Worm (Caenorhabditis elegans) whole organism, L2 larva: ENCODE results near the gene npr-19.

ENCODE experiments used
- C34F6.9 ChIP-seq: fragments of 150-350 bp; optimal IDR thresholded peaks from 2 replicates; lab custom pipeline; 2014; ENCODE audit warnings: missing biosample characterization, missing genetic modification characterization
- F13H6.1 ChIP-seq: sonication (generic microtip); optimal IDR thresholded peaks from 2 replicates; lab custom pipeline; 2016; ENCODE audit warnings: missing genetic modification characterization, missing compliant biosample characterization
- Y55F3AM.14 ChIP-seq: fragments of 200-800 bp; sonication (Bioruptor generic); optimal IDR thresholded peaks from 2 replicates; lab custom pipeline; 2018; ENCODE audit warnings: mild to moderate bottlenecking, missing genetic modification characterization, missing compliant biosample characterization
- ZK546.5 ChIP-seq: sonication (generic microtip); optimal IDR thresholded peaks from 2 replicates; lab custom pipeline; 2017; ENCODE audit warnings: missing biosample characterization, missing genetic modification characterization
- alr-1 ChIP-seq: fragments of 150-350 bp; optimal IDR thresholded peaks from 2 replicates; lab custom pipeline; 2014; ENCODE audit warnings: missing biosample characterization, missing genetic modification characterization
- aly-2 ChIP-seq: fragments of 150-350 bp; optimal IDR thresholded peaks from 2 replicates; lab custom pipeline; 2014; ENCODE audit warnings: missing biosample characterization, missing genetic modification characterization
- ama-1 ChIP-seq: fragments of 150-350 bp; optimal IDR thresholded peaks from 2 replicates; lab custom pipeline; 2018; ENCODE audit warnings: inconsistent platforms
- ceh-16 ChIP-seq: fragments of 150-350 bp; optimal IDR thresholded peaks from 2 replicates; lab custom pipeline; 2014; ENCODE audit warnings: missing biosample characterization, missing genetic modification characterization
- ceh-82 ChIP-seq: fragments of 150-350 bp; optimal IDR thresholded peaks from 2 replicates; lab custom pipeline; 2014; ENCODE audit warnings: missing biosample characterization, missing genetic modification characterization
- dmd-4 ChIP-seq: sonication (generic microtip); optimal IDR thresholded peaks from 2 replicates; lab custom pipeline; 2017; ENCODE audit warnings: missing biosample characterization, missing genetic modification characterization
- egl-27 ChIP-seq: sonication (generic microtip); optimal IDR thresholded peaks from 3 replicates; lab custom pipeline; 2017; ENCODE audit warnings: missing biosample characterization, missing genetic modification reagents, missing genetic modification characterization
- fos-1 ChIP-seq: fragments of 150-350 bp; optimal IDR thresholded peaks from 2 replicates; lab custom pipeline; 2014; ENCODE audit warnings: missing biosample characterization, missing genetic modification characterization
- gmeb-1 ChIP-seq: fragments of 150-350 bp; optimal IDR thresholded peaks from 2 replicates; lab custom pipeline; 2014; ENCODE audit warnings: missing biosample characterization, missing genetic modification characterization
- lin-11 ChIP-seq: fragments of 150-350 bp; sonication (generic microtip); optimal IDR thresholded peaks from 2 replicates; lab custom pipeline; 2014; ENCODE audit warnings: missing biosample characterization, missing genetic modification characterization, inconsistent platforms, mixed read lengths
- lin-13 ChIP-seq: fragments of 150-350 bp; optimal IDR thresholded peaks from 2 replicates; lab custom pipeline; 2014; ENCODE audit warnings: missing biosample characterization, missing genetic modification reagents, missing genetic modification characterization
- lin-39 ChIP-seq: fragments of 150-350 bp; optimal IDR thresholded peaks from 2 replicates; lab custom pipeline; 2014; ENCODE audit warnings: missing biosample characterization, missing genetic modification reagents, missing genetic modification characterization
- lsy-2 ChIP-seq, 2 experiments: fragments of 150-350 bp in 1 of 2; sonication (generic microtip) in 1 of 2; optimal IDR thresholded peaks; 2 replicates each; lab custom pipeline; 2014 to 2017; ENCODE audit warnings: missing biosample characterization in 2 of 2, missing genetic modification characterization in 2 of 2
- mab-5 ChIP-seq: fragments of 150-350 bp; optimal IDR thresholded peaks from 2 replicates; lab custom pipeline; 2014; ENCODE audit warnings: missing biosample characterization, missing genetic modification characterization
- mbf-1 ChIP-seq: sonication (generic microtip); optimal IDR thresholded peaks from 2 replicates; lab custom pipeline; 2017; ENCODE audit warnings: missing biosample characterization, missing genetic modification characterization
- nhr-10 ChIP-seq: sonication (generic microtip); optimal IDR thresholded peaks from 2 replicates; lab custom pipeline; 2017; ENCODE audit warnings: missing biosample characterization, missing genetic modification characterization
- nhr-11 ChIP-seq: fragments of 150-350 bp; optimal IDR thresholded peaks from 2 replicates; lab custom pipeline; 2014; ENCODE audit warnings: missing biosample characterization, missing genetic modification characterization
- nhr-12 ChIP-seq: fragments of 150-350 bp; optimal IDR thresholded peaks from 2 replicates; lab custom pipeline; 2014; ENCODE audit warnings: missing biosample characterization, missing genetic modification characterization
- nhr-129 ChIP-seq: fragments of 150-350 bp; optimal IDR thresholded peaks from 2 replicates; lab custom pipeline; 2014; ENCODE audit warnings: missing biosample characterization, missing genetic modification characterization
- nhr-21 ChIP-seq: fragments of 150-350 bp; optimal IDR thresholded peaks from 2 replicates; lab custom pipeline; 2014; ENCODE audit warnings: missing biosample characterization, missing genetic modification characterization
- nhr-23 ChIP-seq: fragments of 150-350 bp; optimal IDR thresholded peaks from 2 replicates; lab custom pipeline; 2014; ENCODE audit warnings: missing biosample characterization, missing genetic modification reagents, missing genetic modification characterization
- nhr-237 ChIP-seq: fragments of 150-350 bp; optimal IDR thresholded peaks from 2 replicates; lab custom pipeline; 2014; ENCODE audit warnings: missing biosample characterization, missing genetic modification characterization
- nhr-25 ChIP-seq: fragments of 150-350 bp; sonication (generic microtip); optimal IDR thresholded peaks from 3 replicates; lab custom pipeline; 2014; ENCODE audit warnings: missing biosample characterization, missing genetic modification characterization
- nhr-6 ChIP-seq: fragments of 150-350 bp; optimal IDR thresholded peaks from 2 replicates; lab custom pipeline; 2014; ENCODE audit warnings: missing biosample characterization, missing genetic modification characterization
- nhr-77 ChIP-seq: fragments of 150-350 bp; optimal IDR thresholded peaks from 2 replicates; lab custom pipeline; 2014; ENCODE audit warnings: missing biosample characterization, missing genetic modification characterization
- peb-1 ChIP-seq: fragments of 150-350 bp; optimal IDR thresholded peaks from 2 replicates; lab custom pipeline; 2014; ENCODE audit warnings: missing biosample characterization, missing genetic modification characterization
- sem-4 ChIP-seq: fragments of 150-350 bp; optimal IDR thresholded peaks from 2 replicates; lab custom pipeline; 2014; ENCODE audit warnings: missing biosample characterization, missing genetic modification reagents, missing genetic modification characterization
- skn-1 ChIP-seq: sonication (generic microtip); optimal IDR thresholded peaks from 2 replicates; lab custom pipeline; 2017; ENCODE audit warnings: missing biosample characterization, missing genetic modification characterization
- sma-3 ChIP-seq: sonication (generic microtip); optimal IDR thresholded peaks from 2 replicates; lab custom pipeline; 2016; ENCODE audit warnings: missing genetic modification reagents, missing genetic modification characterization, missing compliant biosample characterization
- sma-9 ChIP-seq, 2 experiments: fragments of 150-350 bp in 1 of 2; sonication (generic microtip) in 1 of 2; optimal IDR thresholded peaks; 2 replicates each; lab custom pipeline; 2014 to 2016; ENCODE audit warnings: missing genetic modification characterization in 2 of 2, mild to moderate bottlenecking in 1 of 2, missing biosample characterization in 1 of 2, missing compliant biosample characterization in 1 of 2, missing genetic modification reagents in 1 of 2, moderate library complexity in 1 of 2
- snpc-4 ChIP-seq: fragments of 150-350 bp; optimal IDR thresholded peaks from 2 replicates; lab custom pipeline; 2014; ENCODE audit warnings: missing biosample characterization, missing genetic modification characterization
- unc-39 ChIP-seq: fragments of 150-350 bp; optimal IDR thresholded peaks from 2 replicates; lab custom pipeline; 2014; ENCODE audit warnings: missing biosample characterization, missing genetic modification characterization
- unc-55 ChIP-seq: fragments of 150-350 bp; sonication (generic microtip); optimal IDR thresholded peaks from 3 replicates; lab custom pipeline; 2014; ENCODE audit warnings: missing biosample characterization, missing genetic modification reagents, missing genetic modification characterization
- unc-62 ChIP-seq: fragments of 150-350 bp; optimal IDR thresholded peaks from 2 replicates; lab custom pipeline; 2014; ENCODE audit warnings: missing biosample characterization, missing genetic modification reagents, missing genetic modification characterization
- zag-1 ChIP-seq: fragments of 150-350 bp; optimal IDR thresholded peaks from 2 replicates; lab custom pipeline; 2014; ENCODE audit warnings: missing biosample characterization, missing genetic modification characterization
- ztf-1 ChIP-seq: fragments of 200-800 bp; sonication (Bioruptor generic); conservative IDR thresholded peaks from 2 replicates; pipeline ENCODE4 v1.3.6; 2022; ENCODE audit warnings: missing genetic modification characterization, missing compliant biosample characterization
- ztf-11 ChIP-seq: sonication (generic microtip); optimal IDR thresholded peaks from 2 replicates; lab custom pipeline; 2017; ENCODE audit warnings: missing biosample characterization, missing genetic modification characterization
- ztf-4 ChIP-seq: fragments of 150-350 bp; optimal IDR thresholded peaks from 2 replicates; lab custom pipeline; 2014; ENCODE audit warnings: missing biosample characterization, missing genetic modification characterization

Gene npr-19

DNA sequence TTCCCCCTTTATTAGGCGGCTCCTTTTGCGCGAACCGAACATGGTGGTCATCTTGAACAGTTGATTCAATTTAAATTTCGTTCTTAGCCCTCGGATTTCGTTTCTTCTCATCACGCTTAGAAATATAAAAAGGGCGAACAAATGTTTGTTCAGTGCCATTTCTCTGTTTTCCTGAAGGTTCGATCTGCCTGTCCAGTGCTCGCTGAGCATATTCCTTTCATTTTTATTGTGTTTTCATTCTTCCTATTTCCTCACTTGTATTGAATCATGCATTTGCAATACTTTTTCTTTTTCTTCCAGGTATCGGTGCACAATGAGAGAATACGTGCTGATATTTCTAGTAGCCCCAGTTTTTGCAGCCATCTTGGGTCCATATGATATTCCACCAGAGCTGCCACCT is 41.9 kb upstream of the npr-19 start, which contains the start of gene nas-15:
TSS of gene nas-15 (plus strand) at position 301 of the 400 bp plus-strand sequence.
- TF ChIP-seq nhr-77 (tag; lab: Kevin White, UChicago): no peak
- TF ChIP-seq ama-1 (lab: Kevin White, UChicago): no peak

ce11 chrX:772184-772583 is 36.7 kb upstream of the npr-19 start, which contains the start of gene T04G9.4:
Gene T04G9.4 (plus strand): TSS chrX:772476.
- no peak for TF ChIP-seq lin-39 (tag; lab: Kevin White, UChicago)
- peak; percentile 38 for TF ChIP-seq ceh-16 (tag; lab: Kevin White, UChicago)

ce11 chrX:770537-770936 is 35.1 kb upstream of the npr-19 start, which contains the start of gene T04G9.7:
Gene T04G9.7 (plus strand): TSS chrX:770837.
- TF ChIP-seq lin-13 (GFP tag; lab: Kevin White, UChicago) (no peak), nhr-21 (tag; lab: Kevin White, UChicago) (no peak), unc-39 (tag; lab: Kevin White, UChicago) (no peak), nhr-11 (tag; lab: Kevin White, UChicago) (no peak), dmd-4 (tag; lab: Kevin White, UChicago) (no peak), alr-1 (no peak), skn-1 (tag; lab: Kevin White, UChicago) (no peak), F13H6.1 (tag; lab: Kevin White, UChicago) (no peak), nhr-129 (tag; lab: Kevin White, UChicago) (no peak), unc-62 (GFP tag; lab: Kevin White, UChicago) (no peak)
- TF ChIP-seq, all 48 proteins: peak for 0

DNA sequence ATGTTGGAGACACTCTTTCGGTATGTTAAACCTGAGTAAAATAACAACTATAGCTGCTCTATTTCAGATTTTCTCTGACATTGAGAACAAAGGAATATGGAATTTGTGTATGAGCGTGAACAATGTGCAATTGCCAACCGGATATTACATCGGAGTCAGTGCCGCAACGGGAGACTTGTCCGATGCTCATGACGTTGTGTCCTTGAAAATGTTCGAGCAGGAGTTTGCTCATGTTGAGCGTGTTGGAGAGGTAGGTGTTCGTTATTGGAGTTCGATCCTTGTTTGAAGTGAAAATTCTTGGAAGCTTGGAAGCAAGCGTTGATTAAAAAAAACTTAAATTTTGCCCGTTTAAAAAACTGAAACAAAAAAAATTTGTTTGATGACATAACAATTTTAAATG is 34.1 kb upstream of the npr-19 start:
- TF ChIP-seq unc-62 (GFP tag; lab: Kevin White, UChicago): no peak

DNA sequence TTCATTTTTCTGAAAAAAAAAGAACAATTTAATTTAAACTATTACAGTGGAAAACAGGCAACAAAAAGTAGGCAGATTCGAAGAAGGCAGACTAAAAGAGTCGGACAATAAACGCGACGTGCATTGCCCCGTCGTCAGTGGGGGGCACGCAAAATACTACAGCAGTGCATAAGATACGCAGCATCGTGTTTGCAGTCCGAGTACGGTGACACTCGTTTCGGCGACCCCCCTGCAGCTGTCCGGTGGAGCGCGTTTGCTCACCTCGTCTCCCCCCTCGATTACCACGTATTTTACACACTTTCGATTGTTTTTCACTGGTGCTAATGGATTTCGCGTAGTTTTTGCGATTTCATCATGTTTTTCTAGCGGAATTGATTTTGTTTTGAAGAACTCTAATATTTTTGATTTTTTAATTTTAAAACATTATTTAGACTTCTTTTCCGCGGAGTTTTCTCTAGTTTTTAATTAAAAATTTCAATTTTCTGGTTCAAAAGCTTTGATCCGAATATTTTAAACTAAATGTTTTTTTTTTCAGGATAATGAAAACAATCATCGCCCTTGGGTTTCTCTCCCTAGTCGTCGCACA is 32.7 kb upstream of the npr-19 start, which contains the start of the genes trap-2 and ile-2:
TSS of gene trap-2 (minus strand) at position 9 of the 586 bp plus-strand sequence.
TSS of gene ile-2 (plus strand) at position 536 of the 586 bp plus-strand sequence.
- TF ChIP-seq sma-9 (GFP tag; optimal IDR thresholded peaks at IDR 0.05; lab: Kevin White, UChicago) (peak; percentile 92), sma-9 (tag; optimal IDR thresholded peaks at IDR 0.05; lab: Kevin White, UChicago) (no peak), ceh-82 (tag; lab: Kevin White, UChicago) (peak; percentile 32), nhr-77 (tag; lab: Kevin White, UChicago) (peak; percentile 81), lsy-2 (tag; optimal IDR thresholded peaks at IDR 0.05; lab: Kevin White, UChicago) (peak; percentile 91 to 98), sma-3 (GFP tag; lab: Kevin White, UChicago) (peak; percentile 92), lin-13 (GFP tag; lab: Kevin White, UChicago) (peak; percentile 90), unc-55 (GFP tag; lab: Kevin White, UChicago) (peak; percentile 95), nhr-11 (tag; lab: Kevin White, UChicago) (peak; percentile 2), ztf-4 (peak; percentile 62), ztf-11 (tag; lab: Kevin White, UChicago) (no peak), skn-1 (tag; lab: Kevin White, UChicago) (no peak), ztf-1 (no peak), nhr-10 (tag; lab: Kevin White, UChicago) (no peak), F13H6.1 (tag; lab: Kevin White, UChicago) (peak; percentile 91), nhr-237 (tag; lab: Kevin White, UChicago) (no peak), snpc-4 (tag; lab: Kevin White, UChicago) (peak; percentile 82), nhr-21 (tag; lab: Kevin White, UChicago) (peak; percentile 90), nhr-23 (tag; lab: Kevin White, UChicago) (no peak), unc-39 (tag; lab: Kevin White, UChicago) (no peak), mab-5 (tag; lab: Kevin White, UChicago) (peak; percentile 91), nhr-6 (tag; lab: Kevin White, UChicago) (peak; percentile 82), gmeb-1 (tag; lab: Kevin White, UChicago) (peak; percentile 72), nhr-25 (tag; lab: Kevin White, UChicago) (peak; percentile 85), ZK546.5 (peak; percentile 33), C34F6.9 (peak; percentile 95), Y55F3AM.14 (GFP tag; lab: Kevin White, UChicago) (peak; percentile 26), sem-4 (tag; lab: Kevin White, UChicago) (peak; percentile 83), lin-11 (peak; percentile 87), nhr-129 (tag; lab: Kevin White, UChicago) (peak; percentile 95), aly-2 (tag; lab: Kevin White, UChicago) (no peak), nhr-12 (tag; lab: Kevin White, UChicago) (no peak), egl-27 (peak; percentile 38), mbf-1 (no peak), lin-39 (tag; lab: Kevin White, UChicago) (no peak), zag-1 (peak; percentile 91), ceh-16 (tag; lab: Kevin White, UChicago) (peak; percentile 78), alr-1 (no peak), ama-1 (lab: Kevin White, UChicago) (no peak), fos-1 (tag; lab: Kevin White, UChicago) (peak; percentile 97), peb-1 (peak; percentile 17), unc-62 (GFP tag; lab: Kevin White, UChicago) (no peak)
